Fruit fly (Drosophila melanogaster) whole organism, wandering third instar larva: Measurements from ENCODE around the gene CG46311.

Experiments
- Abd-B ChIP-seq: fragments of >200 bp; optimal IDR thresholded peaks from 2 replicates; lab custom pipeline; 2017; ENCODE audit warnings: missing biosample characterization, missing genetic modification characterization
- CG32264 ChIP-seq: fragments of 200-800 bp; sonication (Bioruptor generic); optimal IDR thresholded peaks from 2 replicates; lab custom pipeline; 2016; ENCODE audit warnings: missing biosample characterization, missing genetic modification characterization
- CG9705 ChIP-seq: fragments of 200-800 bp; sonication (Bioruptor generic); optimal IDR thresholded peaks from 2 replicates; lab custom pipeline; 2018; ENCODE audit warnings: missing biosample characterization, mild to moderate bottlenecking, missing genetic modification characterization
- CrebA ChIP-seq: fragments of 200-800 bp; sonication (Bioruptor generic); optimal IDR thresholded peaks from 2 replicates; lab custom pipeline; 2016; ENCODE audit warnings: missing biosample characterization, mild to moderate bottlenecking, missing genetic modification characterization, borderline replicate concordance
- Dfd ChIP-seq: fragments of >200 bp; optimal IDR thresholded peaks from 2 replicates; lab custom pipeline; 2017; ENCODE audit warnings: missing biosample characterization, missing genetic modification characterization
- Dif ChIP-seq: fragments of 200-275, 200-300 bp; sonication (Bioruptor generic); optimal IDR thresholded peaks from 2 replicates; lab custom pipeline; 2018; ENCODE audit warnings: missing biosample characterization, missing genetic modification characterization; ENCODE audit not compliant: partially characterized antibody
- GATAd ChIP-seq: sonication (Bioruptor generic); optimal IDR thresholded peaks from 2 replicates; lab custom pipeline; 2016; ENCODE audit warnings: missing biosample characterization, missing genetic modification characterization
- HLH106 ChIP-seq: fragments of 200-800 bp; optimal IDR thresholded peaks from 3 replicates; lab custom pipeline; 2019; ENCODE audit warnings: missing biosample characterization, mild to moderate bottlenecking, missing genetic modification characterization, moderate library complexity
- Hnf4 ChIP-seq: fragments of 200-800 bp; sonication (Bioruptor generic); optimal IDR thresholded peaks from 2 replicates; lab custom pipeline; 2016; ENCODE audit warnings: missing biosample characterization, mild to moderate bottlenecking, missing genetic modification characterization
- Hr78 ChIP-seq: fragments of >200 bp; optimal IDR thresholded peaks from 2 replicates; lab custom pipeline; 2017; ENCODE audit warnings: missing biosample characterization, missing genetic modification characterization
- Hr83 ChIP-seq: fragments of 200-300 bp; sonication (Bioruptor generic); optimal IDR thresholded peaks from 2 replicates; lab custom pipeline; 2016; ENCODE audit warnings: missing biosample characterization, mild to moderate bottlenecking, missing genetic modification characterization, moderate library complexity; ENCODE audit not compliant: poor library complexity, severe bottlenecking
- Jra ChIP-seq: sonication (Bioruptor generic); optimal IDR thresholded peaks from 2 replicates; lab custom pipeline; 2016; ENCODE audit warnings: missing biosample characterization, missing genetic modification characterization
- Mio ChIP-seq: sonication (Bioruptor generic); optimal IDR thresholded peaks from 2 replicates; lab custom pipeline; 2016; ENCODE audit warnings: missing biosample characterization, missing genetic modification characterization
- Myc ChIP-seq: fragments of >200 bp; optimal IDR thresholded peaks from 2 replicates; lab custom pipeline; 2017
- N ChIP-seq: fragments of >200 bp; optimal IDR thresholded peaks from 2 replicates; lab custom pipeline; 2018; ENCODE audit warnings: missing biosample characterization, missing external identifiers, missing genetic modification characterization
- OdsH ChIP-seq: fragments of 200-800 bp; sonication (Bioruptor generic); optimal IDR thresholded peaks from 2 replicates; lab custom pipeline; 2016; ENCODE audit warnings: missing biosample characterization, mild to moderate bottlenecking, missing genetic modification characterization
- Rel ChIP-seq, 2 experiments: fragments of 200-800 bp; sonication (Bioruptor generic) in 1 of 2; optimal IDR thresholded peaks; 2 replicates in 1 of 2; 3 replicates in 1 of 2; lab custom pipeline; 2016 to 2019; ENCODE audit warnings: mild to moderate bottlenecking in 2 of 2, missing biosample characterization in 2 of 2, missing genetic modification characterization in 2 of 2, moderate library complexity in 1 of 2
- Sp1 ChIP-seq: fragments of 200-800 bp; sonication (Bioruptor generic); optimal IDR thresholded peaks from 3 replicates; lab custom pipeline; 2019; ENCODE audit warnings: missing biosample characterization, mild to moderate bottlenecking, missing genetic modification characterization, moderate library complexity
- Vsx2 ChIP-seq: fragments of 200-300, 225-300 bp; sonication (Bioruptor generic); optimal IDR thresholded peaks from 2 replicates; lab custom pipeline; 2018; ENCODE audit warnings: missing biosample characterization, missing genetic modification characterization; ENCODE audit not compliant: partially characterized antibody
- br ChIP-seq: fragments of 200-800 bp; sonication (Bioruptor generic); optimal IDR thresholded peaks from 2 replicates; lab custom pipeline; 2016; ENCODE audit warnings: missing biosample characterization, missing genetic modification characterization
- brk ChIP-seq: fragments of 200-800 bp; sonication (Bioruptor generic); optimal IDR thresholded peaks from 2 replicates; lab custom pipeline; 2016; ENCODE audit warnings: missing biosample characterization, mild to moderate bottlenecking, missing genetic modification characterization
- dl ChIP-seq, 2 experiments: fragments of 175-275, 200-275 bp in 1 of 2; fragments of 200-275 bp in 1 of 2; sonication (Bioruptor generic); optimal IDR thresholded peaks; lab custom pipeline; 2018; ENCODE audit warnings: mild to moderate bottlenecking in 2 of 2, missing biosample characterization in 2 of 2, missing genetic modification characterization in 2 of 2, moderate library complexity in 2 of 2; ENCODE audit not compliant: partially characterized antibody in 2 of 2, insufficient read depth in 1 of 2
- dmrt93B ChIP-seq: fragments of 200-800 bp; sonication (Bioruptor generic); optimal IDR thresholded peaks from 2 replicates; lab custom pipeline; 2018; ENCODE audit warnings: missing biosample characterization, mild to moderate bottlenecking, missing genetic modification characterization
- dsf ChIP-seq: sonication (Bioruptor generic); optimal IDR thresholded peaks from 2 replicates; lab custom pipeline; 2016; ENCODE audit warnings: missing biosample characterization, missing genetic modification characterization, borderline replicate concordance
- ey ChIP-seq: fragments of 200-800 bp; sonication (Bioruptor generic); optimal IDR thresholded peaks from 2 replicates; lab custom pipeline; 2016; ENCODE audit warnings: missing biosample characterization, missing genetic modification characterization
- foxo ChIP-seq, 2 experiments: fragments of 200-800 bp; sonication (Bioruptor generic); optimal IDR thresholded peaks; 2 replicates in 1 of 2; 3 replicates in 1 of 2; lab custom pipeline; 2016 to 2017; ENCODE audit warnings: missing biosample characterization in 2 of 2, missing genetic modification characterization in 2 of 2
- fru ChIP-seq: fragments of 200-800 bp; sonication (Bioruptor generic); optimal IDR thresholded peaks from 3 replicates; lab custom pipeline; 2016; ENCODE audit warnings: missing biosample characterization, mild to moderate bottlenecking, missing genetic modification characterization
- h ChIP-seq: fragments of 200-800 bp; sonication (Bioruptor generic); optimal IDR thresholded peaks from 3 replicates; lab custom pipeline; 2016; ENCODE audit warnings: missing biosample characterization, mild to moderate bottlenecking, missing genetic modification characterization
- jim ChIP-seq: fragments of 175-275, 200-325 bp; sonication (Bioruptor generic); optimal IDR thresholded peaks from 2 replicates; lab custom pipeline; 2016; ENCODE audit warnings: missing biosample characterization, mild to moderate bottlenecking, missing genetic modification characterization
- lola ChIP-seq: fragments of >200 bp; optimal IDR thresholded peaks from 2 replicates; lab custom pipeline; 2017; ENCODE audit warnings: missing biosample characterization, missing genetic modification characterization
- pan ChIP-seq: fragments of >200 bp; optimal IDR thresholded peaks from 2 replicates; lab custom pipeline; 2017
- psq ChIP-seq: fragments of 200-800 bp; sonication (Bioruptor generic); optimal IDR thresholded peaks from 3 replicates; lab custom pipeline; 2017; ENCODE audit warnings: missing biosample characterization, mild to moderate bottlenecking, missing genetic modification characterization, moderate library complexity
- rgr ChIP-seq: fragments of 200-800 bp; sonication (Bioruptor generic); optimal IDR thresholded peaks from 3 replicates; lab custom pipeline; 2016; ENCODE audit warnings: missing biosample characterization, mild to moderate bottlenecking, missing genetic modification characterization
- sage ChIP-seq: fragments of 200-800 bp; sonication (Bioruptor generic); optimal IDR thresholded peaks from 2 replicates; lab custom pipeline; 2016; ENCODE audit warnings: missing biosample characterization, mild to moderate bottlenecking, missing genetic modification characterization
- sv ChIP-seq: fragments of 200-800 bp; sonication (Bioruptor generic); optimal IDR thresholded peaks from 3 replicates; lab custom pipeline; 2016; ENCODE audit warnings: missing biosample characterization, missing genetic modification characterization
- tai ChIP-seq: sonication (Bioruptor generic); optimal IDR thresholded peaks from 2 replicates; lab custom pipeline; 2016; ENCODE audit warnings: missing biosample characterization, missing genetic modification characterization
- usp ChIP-seq: fragments of >200 bp; optimal IDR thresholded peaks from 2 replicates; lab custom pipeline; 2017; ENCODE audit warnings: missing biosample characterization, missing genetic modification characterization
- woc ChIP-seq: sonication (Bioruptor generic); optimal IDR thresholded peaks from 2 replicates; lab custom pipeline; 2016; ENCODE audit warnings: missing biosample characterization, mild to moderate bottlenecking, missing genetic modification characterization

CG46311 gene

DNA sequence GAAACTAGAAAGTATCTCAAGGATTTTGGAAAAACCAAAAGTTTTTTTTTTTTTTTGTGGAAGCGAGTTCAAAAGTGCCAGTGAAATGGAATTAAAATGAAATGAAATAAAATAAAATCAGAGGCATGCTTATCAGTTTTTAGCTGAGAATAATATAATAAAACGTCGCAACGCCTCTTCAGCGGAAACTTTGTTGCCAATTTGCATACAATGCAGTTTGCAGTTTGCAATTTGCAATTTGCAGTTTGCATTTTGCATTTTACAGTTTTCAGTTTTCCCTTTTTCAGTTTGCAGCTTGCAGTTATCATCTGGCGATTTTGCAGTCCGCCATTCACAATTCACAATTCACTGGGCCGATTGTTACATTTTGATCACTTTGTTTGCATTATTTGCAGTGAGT is 5.2 kb downstream of the CG46311 start:
- TF ChIP-seq HLH106 (tag; lab: Kevin White, UChicago) (no peak), Myc (no peak), ey (GFP tag; lab: Kevin White, UChicago) (no peak), Hnf4 (GFP tag; lab: Kevin White, UChicago) (no peak), Mio (GFP tag; lab: Kevin White, UChicago) (no peak), GATAd (GFP tag; lab: Kevin White, UChicago) (no peak), dl (GFP tag; optimal IDR thresholded peaks at IDR 0.05; lab: Kevin White, UChicago; ENCODE audit: insufficient read depth in 1 of 2, partially characterized antibody in 2 of 2) (no peak), CG9705 (GFP tag; lab: Kevin White, UChicago) (no peak), Hr83 (GFP tag; lab: Kevin White, UChicago) (no peak), usp (GFP tag; lab: Kevin White, UChicago) (no peak), brk (GFP tag; lab: Kevin White, UChicago) (no peak), br (GFP tag; lab: Kevin White, UChicago) (no peak), Dfd (GFP tag; lab: Kevin White, UChicago) (no peak)

DNA sequence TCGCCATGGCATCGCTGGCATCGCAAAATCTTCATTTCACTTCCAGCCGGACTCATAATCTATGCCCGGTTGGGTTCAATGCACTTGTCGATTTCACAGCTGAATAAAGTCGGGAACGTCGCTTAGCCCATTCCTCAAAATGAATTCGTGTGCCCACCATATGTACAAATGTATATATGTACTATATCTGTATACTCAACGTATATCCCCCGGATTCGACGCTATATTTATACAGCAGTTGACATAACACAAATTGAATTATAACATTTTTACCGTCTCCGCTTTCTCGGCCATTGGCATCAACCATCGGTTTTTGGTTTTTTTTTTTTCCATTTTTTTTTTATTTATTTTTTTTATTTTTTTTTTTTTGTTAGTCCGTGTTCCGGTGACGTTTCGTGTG is 6.6 kb downstream of the CG46311 start:
- TF ChIP-seq CrebA (GFP tag; lab: Kevin White, UChicago) (peak; percentile 40), GATAd (GFP tag; lab: Kevin White, UChicago) (peak; percentile 36), pan (no peak), Myc (no peak), br (GFP tag; lab: Kevin White, UChicago) (peak; percentile 47), Dif (GFP tag; lab: Kevin White, UChicago) (no peak), foxo (GFP tag; optimal IDR thresholded peaks at IDR 0.05; lab: Kevin White, UChicago) (peak in 1 of 2 experiments; percentile 48), Jra (GFP tag; lab: Kevin White, UChicago) (peak; percentile 22), rgr (GFP tag; lab: Kevin White, UChicago) (peak; percentile 72), ey (GFP tag; lab: Kevin White, UChicago) (peak; percentile 10), Hnf4 (GFP tag; lab: Kevin White, UChicago) (peak; percentile 50), usp (GFP tag; lab: Kevin White, UChicago) (no peak), lola (GFP tag; lab: Kevin White, UChicago) (no peak), N (GFP tag; lab: Kevin White, UChicago) (no peak), brk (GFP tag; lab: Kevin White, UChicago) (peak; percentile 67), dl (GFP tag; optimal IDR thresholded peaks at IDR 0.05; lab: Kevin White, UChicago; ENCODE audit: insufficient read depth in 1 of 2, partially characterized antibody in 2 of 2) (no peak), CG9705 (GFP tag; lab: Kevin White, UChicago) (no peak), Vsx2 (GFP tag; lab: Kevin White, UChicago) (no peak), Rel (GFP tag; optimal IDR thresholded peaks at IDR 0.05; lab: Kevin White, UChicago) (no peak), Rel (tag; optimal IDR thresholded peaks at IDR 0.05; lab: Kevin White, UChicago) (peak; percentile 58), OdsH (peak; percentile 65), h (GFP tag; lab: Kevin White, UChicago) (peak; percentile 81), jim (no peak), tai (GFP tag; lab: Kevin White, UChicago) (peak; percentile 1), Sp1 (GFP tag; lab: Kevin White, UChicago) (peak; percentile 5), fru (peak; percentile 48), HLH106 (tag; lab: Kevin White, UChicago) (no peak), dsf (GFP tag; lab: Kevin White, UChicago) (no peak), dmrt93B (no peak), sage (GFP tag; lab: Kevin White, UChicago) (peak; percentile 59), Hr83 (GFP tag; lab: Kevin White, UChicago) (peak; percentile 67), Mio (GFP tag; lab: Kevin White, UChicago) (no peak), Dfd (GFP tag; lab: Kevin White, UChicago) (no peak), Hr78 (GFP tag; lab: Kevin White, UChicago) (no peak), Abd-B (GFP tag; lab: Kevin White, UChicago) (no peak), sv (GFP tag; lab: Kevin White, UChicago) (no peak), CG32264 (peak; percentile 34), psq (GFP tag; lab: Kevin White, UChicago) (peak; percentile 24), woc (GFP tag; lab: Kevin White, UChicago) (no peak)
